Fruit fly (Drosophila melanogaster) whole organism, embryonic: ENCODE results near the gene CG11095.
A peak's percentile ranks its signal among the peaks of the same experiment; 100 is the strongest.

Experiments
- Adf1 ChIP-seq: fragments of 200-800 bp; sonication (Bioruptor generic); IDR thresholded peaks from 2 replicates; pipeline ENCODE4 v1.3.6; 2022; ENCODE audit warnings: missing biosample characterization, missing genetic modification characterization
- CG10431 ChIP-seq: fragments of 200-800 bp; sonication (Bioruptor generic); optimal IDR thresholded peaks from 3 replicates; lab custom pipeline; 2018; ENCODE audit warnings: missing biosample characterization, mild to moderate bottlenecking, missing genetic modification characterization
- CG10543 ChIP-seq: fragments of 200-800 bp; sonication (Bioruptor generic); optimal IDR thresholded peaks from 3 replicates; lab custom pipeline; 2017; ENCODE audit warnings: missing biosample characterization, mild to moderate bottlenecking, missing genetic modification characterization, moderate library complexity
- CG11456 ChIP-seq: fragments of 200-800 bp; sonication (Bioruptor generic); IDR thresholded peaks from 3 replicates; pipeline ENCODE4 v1.3.6; 2022; ENCODE audit warnings: missing biosample characterization, missing genetic modification characterization
- CG13624 ChIP-seq: fragments of 200-800 bp; sonication (Bioruptor generic); optimal IDR thresholded peaks from 2 replicates; lab custom pipeline; 2016; ENCODE audit warnings: missing biosample characterization, missing genetic modification characterization
- CG14014 ChIP-seq: fragments of 200-800 bp; sonication (Bioruptor generic); IDR thresholded peaks from 2 replicates; pipeline ENCODE4 v1.3.6; 2022; ENCODE audit warnings: missing biosample characterization, missing genetic modification characterization
- CG15514 ChIP-seq: fragments of 200-800 bp; sonication (Bioruptor generic); optimal IDR thresholded peaks from 3 replicates; lab custom pipeline; 2017; ENCODE audit warnings: missing biosample characterization, missing genetic modification characterization, mild to moderate bottlenecking, moderate library complexity, missing genetic modification reagents
- CG1602 ChIP-seq: fragments of 200-800 bp; sonication (Bioruptor generic); optimal IDR thresholded peaks from 3 replicates; lab custom pipeline; 2016; ENCODE audit warnings: missing biosample characterization, missing genetic modification characterization
- CG18262 ChIP-seq: fragments of 200-800 bp; optimal IDR thresholded peaks from 3 replicates; lab custom pipeline; 2019; ENCODE audit warnings: missing biosample characterization, mild to moderate bottlenecking, missing genetic modification characterization, moderate library complexity
- CG2678 ChIP-seq: fragments of 200-800 bp; sonication (Bioruptor generic); optimal IDR thresholded peaks from 3 replicates; lab custom pipeline; 2019; ENCODE audit warnings: missing biosample characterization, mild to moderate bottlenecking, missing genetic modification characterization, moderate library complexity
- CG34422 ChIP-seq: fragments of 200-800 bp; sonication (Bioruptor generic); IDR thresholded peaks from 3 replicates; pipeline ENCODE4 v1.3.6; 2022; ENCODE audit warnings: missing biosample characterization, missing genetic modification characterization
- CG3847 ChIP-seq: fragments of 200-800 bp; sonication (Bioruptor generic); IDR thresholded peaks from 2 replicates; pipeline ENCODE4 v1.3.6; 2022; ENCODE audit warnings: missing biosample characterization, missing genetic modification characterization
- CG42726 ChIP-seq: fragments of 200-800 bp; sonication (Bioruptor generic); IDR thresholded peaks from 2 replicates; pipeline ENCODE4 v1.3.6; 2022; ENCODE audit warnings: missing biosample characterization, missing genetic modification characterization; ENCODE audit not compliant: partially characterized antibody
- CG4617 ChIP-seq: fragments of 200-800 bp; sonication (Bioruptor generic); optimal IDR thresholded peaks from 3 replicates; lab custom pipeline; 2016; ENCODE audit warnings: missing biosample characterization, missing genetic modification characterization, borderline replicate concordance
- CG7928 ChIP-seq: fragments of 200-800 bp; sonication (Bioruptor generic); optimal IDR thresholded peaks from 2 replicates; lab custom pipeline; 2017; ENCODE audit warnings: missing biosample characterization, mild to moderate bottlenecking, missing genetic modification characterization
- CG7963 ChIP-seq: fragments of 200-800 bp; sonication (Bioruptor generic); IDR thresholded peaks from 3 replicates; pipeline ENCODE4 v1.3.6; 2022; ENCODE audit warnings: missing biosample characterization, missing genetic modification characterization; ENCODE audit not compliant: partially characterized antibody
- CG7987 ChIP-seq: fragments of 200-800 bp; sonication (Bioruptor generic); optimal IDR thresholded peaks from 2 replicates; lab custom pipeline; 2018; ENCODE audit warnings: missing biosample characterization, mild to moderate bottlenecking, missing genetic modification characterization, moderate library complexity
- CG8924 ChIP-seq: fragments of 200-800 bp; optimal IDR thresholded peaks from 3 replicates; lab custom pipeline; 2019; ENCODE audit warnings: missing biosample characterization, mild to moderate bottlenecking, missing genetic modification characterization, moderate library complexity
- CG9932 ChIP-seq: fragments of 200-800 bp; sonication (Bioruptor generic); IDR thresholded peaks from 2 replicates; pipeline ENCODE4 v1.3.6; 2022; ENCODE audit warnings: missing biosample characterization, missing genetic modification characterization
- D ChIP-seq, 2 experiments: fragments of 200-800 bp in 1 of 2; fragments of >200 bp in 1 of 2; sonication (Bioruptor generic) in 1 of 2; optimal IDR thresholded peaks; 2 replicates in 1 of 2; 3 replicates in 1 of 2; lab custom pipeline; 2017; ENCODE audit warnings: mild to moderate bottlenecking in 1 of 2, missing biosample characterization in 1 of 2, missing genetic modification characterization in 1 of 2, missing genetic modification reagents in 1 of 2
- Fer3 ChIP-seq: fragments of 200-800 bp; sonication (Bioruptor generic); optimal IDR thresholded peaks from 2 replicates; lab custom pipeline; 2018; ENCODE audit warnings: missing biosample characterization, mild to moderate bottlenecking, missing genetic modification characterization, moderate library complexity
- Gug ChIP-seq: fragments of 200-800 bp; sonication (Bioruptor generic); IDR thresholded peaks from 4 replicates; pipeline ENCODE4 v1.3.6; 2022; ENCODE audit warnings: missing biosample characterization, missing genetic modification characterization
- HLH3B ChIP-seq: fragments of 200-800 bp; sonication (Bioruptor generic); IDR thresholded peaks from 2 replicates; pipeline ENCODE4 v1.3.6; 2022; ENCODE audit warnings: missing biosample characterization, missing genetic modification characterization
- HLHmδ ChIP-seq: fragments of 200-800 bp; sonication (Bioruptor generic); optimal IDR thresholded peaks from 2 replicates; lab custom pipeline; 2018; ENCODE audit warnings: missing biosample characterization, mild to moderate bottlenecking, missing genetic modification characterization, moderate library complexity
- Hmr ChIP-seq: fragments of 200-800 bp; sonication (Bioruptor generic); optimal IDR thresholded peaks from 3 replicates; lab custom pipeline; 2017; ENCODE audit warnings: mild to moderate bottlenecking, missing biosample characterization, missing genetic modification reagents, missing genetic modification characterization
- Mad ChIP-seq: fragments of 200-800 bp; sonication (Bioruptor generic); optimal IDR thresholded peaks from 2 replicates; lab custom pipeline; 2016; ENCODE audit warnings: missing biosample characterization, missing genetic modification characterization
- Med ChIP-seq: fragments of 200-800 bp; sonication (Bioruptor generic); peaks from one replicate; lab custom pipeline; 2016; ENCODE audit warnings: missing biosample characterization, missing genetic modification characterization, mild to moderate bottlenecking, inconsistent platforms, moderate library complexity
- Opbp ChIP-seq: fragments of 200-800 bp; sonication (Bioruptor generic); IDR thresholded peaks from 3 replicates; pipeline ENCODE4 v1.3.6; 2022; ENCODE audit warnings: missing biosample characterization, missing genetic modification characterization; ENCODE audit not compliant: partially characterized antibody
- Pdp1 ChIP-seq, 2 experiments: fragments of 200-800 bp; sonication (Bioruptor generic); optimal IDR thresholded peaks; 3 replicates each; lab custom pipeline; 2016; ENCODE audit warnings: missing biosample characterization in 2 of 2, missing genetic modification characterization in 2 of 2, mild to moderate bottlenecking in 1 of 2, moderate library complexity in 1 of 2
- Rfx ChIP-seq: fragments of 200-800 bp; sonication (Bioruptor generic); IDR thresholded peaks from 2 replicates; pipeline ENCODE4 v1.3.6; 2022; ENCODE audit warnings: missing biosample characterization, missing genetic modification characterization
- Scr ChIP-seq: fragments of 200-800 bp; sonication (Bioruptor generic); IDR thresholded peaks from 2 replicates; pipeline ENCODE4 v1.3.6; 2022; ENCODE audit warnings: missing biosample characterization, missing genetic modification characterization; ENCODE audit not compliant: partially characterized antibody
- Ssrp ChIP-seq: fragments of 200-800 bp; sonication (Bioruptor generic); optimal IDR thresholded peaks from 2 replicates; lab custom pipeline; 2018; ENCODE audit warnings: missing biosample characterization, mild to moderate bottlenecking, missing genetic modification characterization, moderate library complexity
- Stat92E ChIP-seq, 3 experiments: fragments of >200 bp in 2 of 3; fragments of 200-800 bp in 1 of 3; sonication (Bioruptor generic) in 1 of 3; optimal IDR thresholded peaks; 2 replicates each; lab custom pipeline; 2017 to 2019; ENCODE audit warnings: missing biosample characterization in 3 of 3, missing genetic modification characterization in 3 of 3, mild to moderate bottlenecking in 1 of 3, moderate library complexity in 1 of 3
- bab2 ChIP-seq: fragments of 200-800 bp; sonication (Bioruptor generic); optimal IDR thresholded peaks from 2 replicates; lab custom pipeline; 2016; ENCODE audit warnings: missing biosample characterization, missing genetic modification characterization
- cad ChIP-seq: fragments of >200 bp; optimal IDR thresholded peaks from 2 replicates; lab custom pipeline; 2017; ENCODE audit warnings: missing biosample characterization, missing genetic modification characterization
- caup ChIP-seq: fragments of 200-800 bp; sonication (Bioruptor generic); optimal IDR thresholded peaks from 3 replicates; lab custom pipeline; 2017; ENCODE audit warnings: missing biosample characterization, mild to moderate bottlenecking, missing genetic modification characterization, moderate library complexity; ENCODE audit not compliant: severe bottlenecking
- chm ChIP-seq: fragments of 200-800 bp; sonication (Bioruptor generic); IDR thresholded peaks from 2 replicates; pipeline ENCODE4 v1.3.6; 2022; ENCODE audit warnings: missing biosample characterization, missing genetic modification characterization
- fd96Cb ChIP-seq: fragments of 200-800 bp; sonication (Bioruptor generic); optimal IDR thresholded peaks from 2 replicates; lab custom pipeline; 2018; ENCODE audit warnings: missing biosample characterization, mild to moderate bottlenecking, missing genetic modification characterization, moderate library complexity
- gro ChIP-seq: fragments of 200-800 bp; sonication (Bioruptor generic); optimal IDR thresholded peaks from 2 replicates; lab custom pipeline; 2016; ENCODE audit warnings: missing biosample characterization, missing genetic modification characterization
- hth ChIP-seq: fragments of >200 bp; optimal IDR thresholded peaks from 2 replicates; lab custom pipeline; 2017; ENCODE audit warnings: inconsistent platforms
- lilli ChIP-seq: fragments of 200-800 bp; sonication (Bioruptor generic); optimal IDR thresholded peaks from 3 replicates; lab custom pipeline; 2016; ENCODE audit warnings: missing biosample characterization, missing genetic modification characterization
- lov ChIP-seq, 2 experiments: fragments of 200-800 bp in 1 of 2; fragments of >200 bp in 1 of 2; sonication (Bioruptor generic) in 1 of 2; IDR thresholded peaks in 1 of 2; optimal IDR thresholded peaks in 1 of 2; 2 replicates in 1 of 2; 3 replicates in 1 of 2; pipeline versions ENCODE4 v1.3.6 to Lab custom; 2017 to 2022; ENCODE audit warnings: missing biosample characterization in 1 of 2, missing genetic modification characterization in 1 of 2
- sob ChIP-seq: fragments of 200-800 bp; sonication (Bioruptor generic); IDR thresholded peaks from 2 replicates; pipeline ENCODE4 v1.3.6; 2022; ENCODE audit warnings: missing biosample characterization, missing genetic modification characterization
- stwl ChIP-seq: fragments of 200-800 bp; sonication (Bioruptor generic); optimal IDR thresholded peaks from 3 replicates; lab custom pipeline; 2018; ENCODE audit warnings: missing biosample characterization, mild to moderate bottlenecking, missing genetic modification characterization, moderate library complexity
- twi ChIP-seq: fragments of 200-800 bp; optimal IDR thresholded peaks from 2 replicates; lab custom pipeline; 2019; ENCODE audit warnings: missing biosample characterization, mild to moderate bottlenecking, missing genetic modification characterization, moderate library complexity
- wdn ChIP-seq: fragments of 200-800 bp; sonication (Bioruptor generic); IDR thresholded peaks from 2 replicates; pipeline ENCODE4 v1.3.6; 2022; ENCODE audit warnings: missing biosample characterization, missing genetic modification characterization

CG11095 gene

dm6 chrX:13821775-13822493 is 10.4 kb downstream of the CG11095 start, which contains the start of gene Clic (continued):
- TF ChIP-seq CG7928 (GFP tag; lab: Kevin White, UChicago) (no peak), Rfx (GFP tag; lab: Robert Waterston, UW) (peak; percentile 36; the same call in 1 of the 2 replicates), chm (GFP tag; lab: Robert Waterston, UW) (peak; percentile 86), Scr (peak; percentile 15; the same call in 1 of the 2 replicates), Mad (peak; percentile 5), CG7987 (GFP tag; lab: Kevin White, UChicago) (peak; percentile 71), CG9932 (no peak; the same call in 1 of the 2 replicates), twi (no peak), hth (no peak), CG14014 (GFP tag; lab: Robert Waterston, UW) (peak; percentile 15; the same call in 1 of the 2 replicates), CG34422 (peak; percentile 58; the same call in 1 of the 3 replicates), Opbp (GFP tag; lab: Robert Waterston, UW) (peak; percentile 51; the same call in 1 of the 3 replicates), CG11456 (0 out of 3 replicates have a peak, but pooled peaks have one; percentile 41), fd96Cb (tag; lab: Kevin White, UChicago) (no peak), Stat92E (GFP tag; optimal IDR thresholded peaks at IDR 0.05; lab: Kevin White, UChicago) (no peak), Fer3 (peak; percentile 16), caup (peak; percentile 66), Adf1 (GFP tag; lab: Robert Waterston, UW) (peak; percentile 23; the same call in 1 of the 2 replicates), sob (peak; percentile 51; the same call in 1 of the 2 replicates), Pdp1 (GFP tag; optimal IDR thresholded peaks at IDR 0.05; lab: Kevin White, UChicago) (peak; percentile 25 to 36), lilli (GFP tag; lab: Kevin White, UChicago) (peak; percentile 7), Med (GFP tag; lab: Kevin White, UChicago) (peak; percentile 85), stwl (peak; percentile 40), HLHmδ (GFP tag; lab: Kevin White, UChicago) (peak; percentile 70), CG13624 (GFP tag; lab: Kevin White, UChicago) (peak; percentile 19), Hmr (GFP tag; lab: Kevin White, UChicago) (peak; percentile 55), CG1602 (GFP tag; lab: Kevin White, UChicago) (no peak), CG3847 (0 out of 2 replicates have a peak, but pooled peaks have one; percentile 7), bab2 (GFP tag; lab: Kevin White, UChicago) (no peak), cad (GFP tag; lab: Kevin White, UChicago) (no peak), CG4617 (peak; percentile 5), CG7963 (GFP tag; lab: Robert Waterston, UW) (0 out of 3 replicates have a peak, but pooled peaks have one; percentile 10), CG15514 (GFP tag; lab: Kevin White, UChicago) (peak; percentile 37), CG42726 (GFP tag; lab: Robert Waterston, UW) (peak; percentile 62; the same call in 1 of the 2 replicates), CG8924 (tag; lab: Kevin White, UChicago) (peak; percentile 30), Ssrp (tag; lab: Kevin White, UChicago) (no peak), CG2678 (tag; lab: Kevin White, UChicago) (no peak), HLH3B (GFP tag; lab: Robert Waterston, UW) (peak; percentile 15; the same call in 1 of the 2 replicates), gro (peak; percentile 24), CG10543 (GFP tag; lab: Kevin White, UChicago) (peak; percentile 50), Gug (GFP tag; lab: Robert Waterston, UW) (peak; percentile 3; the same call in 1 of the 4 replicates), CG18262 (no peak), wdn (GFP tag; lab: Robert Waterston, UW) (0 out of 2 replicates have a peak, but pooled peaks have one; percentile 14), D (optimal IDR thresholded peaks at IDR 0.05; lab: Kevin White, UChicago) (no peak), D (GFP tag; optimal IDR thresholded peaks at IDR 0.05; lab: Kevin White, UChicago) (no peak), lov (optimal IDR thresholded peaks at IDR 0.05; lab: Kevin White, UChicago) (no peak), lov (GFP tag; IDR thresholded peaks at IDR 0.05; lab: Robert Waterston, UW) (no peak), CG10431 (GFP tag; lab: Kevin White, UChicago) (no peak)
